Fruit fly (Drosophila melanogaster) whole organism, embryonic: Measurements from ENCODE around the gene CG34427.

Experiments used
- Aef1 ChIP-seq: fragments of 200-800 bp; sonication (Bioruptor generic); IDR thresholded peaks from 3 replicates; pipeline ENCODE4 v1.3.6; 2022; ENCODE audit warnings: missing biosample characterization, missing genetic modification characterization
- Antp ChIP-seq: fragments of 200-800 bp; sonication (Bioruptor generic); optimal IDR thresholded peaks from 3 replicates; lab custom pipeline; 2016; ENCODE audit warnings: missing biosample characterization, missing genetic modification characterization
- Awh ChIP-seq: fragments of 200-800 bp; sonication (Bioruptor generic); IDR thresholded peaks from 2 replicates; pipeline ENCODE4, ENCODE4 v1.3.6; 2022; ENCODE audit warnings: missing biosample characterization, missing genetic modification characterization
- CG10959 ChIP-seq: fragments of 200-800 bp; sonication (Bioruptor generic); IDR thresholded peaks from 2 replicates; pipeline ENCODE4 v1.3.6; 2022; ENCODE audit warnings: missing biosample characterization, missing genetic modification characterization
- CG11247 ChIP-seq: fragments of 200-800 bp; sonication (Bioruptor generic); IDR thresholded peaks from 2 replicates; pipeline ENCODE4 v1.3.6; 2022; ENCODE audit warnings: missing biosample characterization, missing genetic modification characterization
- CG11695 ChIP-seq: fragments of 200-800 bp; sonication (Bioruptor generic); IDR thresholded peaks from 3 replicates; pipeline ENCODE4 v1.3.6; 2022; ENCODE audit warnings: missing biosample characterization, missing genetic modification characterization
- CG12071 ChIP-seq: fragments of 200-800 bp; sonication (Bioruptor generic); optimal IDR thresholded peaks from 3 replicates; lab custom pipeline; 2018; ENCODE audit warnings: missing biosample characterization, mild to moderate bottlenecking, missing genetic modification characterization
- CG12104 ChIP-seq: fragments of 200-800 bp; sonication (Bioruptor generic); optimal IDR thresholded peaks from 3 replicates; lab custom pipeline; 2016; ENCODE audit warnings: missing biosample characterization, missing genetic modification characterization
- CG13287 ChIP-seq: fragments of 200-800 bp; sonication (Bioruptor generic); IDR thresholded peaks from 2 replicates; pipeline ENCODE4 v1.3.6; 2022; ENCODE audit warnings: missing biosample characterization, missing genetic modification characterization; ENCODE audit not compliant: partially characterized antibody
- CG13624 ChIP-seq: fragments of 200-800 bp; sonication (Bioruptor generic); optimal IDR thresholded peaks from 2 replicates; lab custom pipeline; 2016; ENCODE audit warnings: missing biosample characterization, missing genetic modification characterization
- CG13775 ChIP-seq: fragments of 200-800 bp; sonication (Bioruptor generic); optimal IDR thresholded peaks from 3 replicates; lab custom pipeline; 2017; ENCODE audit warnings: missing biosample characterization, mild to moderate bottlenecking, missing genetic modification characterization
- CG14667 ChIP-seq: fragments of 200-800 bp; sonication (Bioruptor generic); IDR thresholded peaks from 2 replicates; pipeline ENCODE4 v1.3.6; 2022; ENCODE audit warnings: missing biosample characterization, missing genetic modification characterization
- CG15479 ChIP-seq: fragments of 200-800 bp; sonication (Bioruptor generic); optimal IDR thresholded peaks from 3 replicates; lab custom pipeline; 2019; ENCODE audit warnings: missing biosample characterization, mild to moderate bottlenecking, missing genetic modification characterization, moderate library complexity
- CG1603 ChIP-seq: fragments of 200-800 bp; sonication (Bioruptor generic); optimal IDR thresholded peaks from 2 replicates; lab custom pipeline; 2019; ENCODE audit warnings: missing biosample characterization, mild to moderate bottlenecking, missing genetic modification characterization, moderate library complexity
- CG17328 ChIP-seq: fragments of 200-800 bp; sonication (Bioruptor generic); IDR thresholded peaks from 2 replicates; pipeline ENCODE4 v1.3.6; 2022; ENCODE audit warnings: missing biosample characterization, missing genetic modification characterization
- CG17359 ChIP-seq: fragments of 200-800 bp; sonication (Bioruptor generic); optimal IDR thresholded peaks from 3 replicates; lab custom pipeline; 2018; ENCODE audit warnings: missing biosample characterization, mild to moderate bottlenecking, missing genetic modification characterization, moderate library complexity
- CG2678 ChIP-seq: fragments of 200-800 bp; sonication (Bioruptor generic); optimal IDR thresholded peaks from 3 replicates; lab custom pipeline; 2019; ENCODE audit warnings: missing biosample characterization, mild to moderate bottlenecking, missing genetic modification characterization, moderate library complexity
- CG31441 ChIP-seq: fragments of 200-800 bp; sonication (Bioruptor generic); IDR thresholded peaks from 2 replicates; pipeline ENCODE4 v1.3.6; 2022; ENCODE audit warnings: missing biosample characterization, missing genetic modification characterization
- CG32532 ChIP-seq: fragments of 200-800 bp; sonication (Bioruptor generic); IDR thresholded peaks from 2 replicates; pipeline ENCODE4 v1.3.6; 2022; ENCODE audit warnings: missing biosample characterization, missing genetic modification characterization
- CG32772 ChIP-seq: fragments of 200-800 bp; sonication (Bioruptor generic); IDR thresholded peaks from 2 replicates; pipeline ENCODE4 v1.3.6; 2022; ENCODE audit warnings: missing biosample characterization, missing genetic modification characterization
- CG3847 ChIP-seq: fragments of 200-800 bp; sonication (Bioruptor generic); IDR thresholded peaks from 2 replicates; pipeline ENCODE4 v1.3.6; 2022; ENCODE audit warnings: missing biosample characterization, missing genetic modification characterization
- CG42726 ChIP-seq: fragments of 200-800 bp; sonication (Bioruptor generic); IDR thresholded peaks from 2 replicates; pipeline ENCODE4 v1.3.6; 2022; ENCODE audit warnings: missing biosample characterization, missing genetic modification characterization; ENCODE audit not compliant: partially characterized antibody
- CG43689 ChIP-seq: fragments of 200-800 bp; sonication (Bioruptor generic); IDR thresholded peaks from 2 replicates; pipeline ENCODE4 v1.3.6; 2022; ENCODE audit warnings: missing biosample characterization, missing genetic modification characterization
- CG8290 ChIP-seq, 3 experiments: fragments of 200-800 bp; sonication (Bioruptor generic); optimal IDR thresholded peaks; 2 replicates each; lab custom pipeline; 2016 to 2019; ENCODE audit warnings: missing biosample characterization in 3 of 3, missing genetic modification characterization in 3 of 3, mild to moderate bottlenecking in 2 of 3, moderate library complexity in 1 of 3
- CG8359 ChIP-seq: fragments of 200-800 bp; sonication (Bioruptor generic); optimal IDR thresholded peaks from 2 replicates; lab custom pipeline; 2017; ENCODE audit warnings: missing biosample characterization, mild to moderate bottlenecking, missing genetic modification characterization, borderline replicate concordance
- CG9609 ChIP-seq: fragments of 200-800 bp; sonication (Bioruptor generic); optimal IDR thresholded peaks from 3 replicates; lab custom pipeline; 2016; ENCODE audit warnings: missing biosample characterization, missing genetic modification characterization
- CoRest ChIP-seq: fragments of 200-800 bp; sonication (Bioruptor generic); optimal IDR thresholded peaks from 3 replicates; lab custom pipeline; 2018; ENCODE audit warnings: missing biosample characterization, mild to moderate bottlenecking, missing genetic modification characterization, moderate library complexity
- Ets97D ChIP-seq: fragments of 200-800 bp; sonication (Bioruptor generic); optimal IDR thresholded peaks from 3 replicates; lab custom pipeline; 2016; ENCODE audit warnings: missing biosample characterization, missing genetic modification characterization
- Gug ChIP-seq: fragments of 200-800 bp; sonication (Bioruptor generic); IDR thresholded peaks from 4 replicates; pipeline ENCODE4 v1.3.6; 2022; ENCODE audit warnings: missing biosample characterization, missing genetic modification characterization
- Hmr ChIP-seq: fragments of 200-800 bp; sonication (Bioruptor generic); optimal IDR thresholded peaks from 3 replicates; lab custom pipeline; 2017; ENCODE audit warnings: mild to moderate bottlenecking, missing biosample characterization, missing genetic modification reagents, missing genetic modification characterization
- Med ChIP-seq: fragments of 200-800 bp; sonication (Bioruptor generic); peaks from one replicate; lab custom pipeline; 2016; ENCODE audit warnings: missing biosample characterization, missing genetic modification characterization, mild to moderate bottlenecking, inconsistent platforms, moderate library complexity
- Meics ChIP-seq: fragments of 200-800 bp; sonication (Bioruptor generic); optimal IDR thresholded peaks from 2 replicates; lab custom pipeline; 2017; ENCODE audit warnings: missing biosample characterization, mild to moderate bottlenecking, missing genetic modification characterization
- Rfx ChIP-seq: fragments of 200-800 bp; sonication (Bioruptor generic); IDR thresholded peaks from 2 replicates; pipeline ENCODE4 v1.3.6; 2022; ENCODE audit warnings: missing biosample characterization, missing genetic modification characterization
- Rx ChIP-seq: fragments of 200-800 bp; sonication (Bioruptor generic); IDR thresholded peaks from 2 replicates; pipeline ENCODE4 v1.3.6; 2022; ENCODE audit warnings: missing biosample characterization, missing genetic modification characterization
- ash1 ChIP-seq: fragments of 200-800 bp; sonication (Bioruptor generic); optimal IDR thresholded peaks from 2 replicates; lab custom pipeline; 2018; ENCODE audit warnings: missing biosample characterization, mild to moderate bottlenecking, missing genetic modification characterization
- btn ChIP-seq: fragments of 200-800 bp; sonication (Bioruptor generic); optimal IDR thresholded peaks from 2 replicates; lab custom pipeline; 2016; ENCODE audit warnings: missing biosample characterization, missing genetic modification characterization
- cwo ChIP-seq: fragments of 200-800 bp; sonication (Bioruptor generic); optimal IDR thresholded peaks from 3 replicates; lab custom pipeline; 2017; ENCODE audit warnings: missing biosample characterization, missing genetic modification characterization, mild to moderate bottlenecking, moderate library complexity, missing genetic modification reagents
- dimm ChIP-seq: fragments of 200-800 bp; sonication (Bioruptor generic); IDR thresholded peaks from 2 replicates; pipeline ENCODE4 v1.3.6; 2022; ENCODE audit warnings: missing biosample characterization, missing genetic modification characterization
- dmrt99B ChIP-seq: fragments of 200-800 bp; sonication (Bioruptor generic); optimal IDR thresholded peaks from 2 replicates; lab custom pipeline; 2018; ENCODE audit warnings: missing biosample characterization, mild to moderate bottlenecking, missing genetic modification characterization, moderate library complexity
- dpn ChIP-seq, 2 experiments: fragments of 200-800 bp; sonication (Bioruptor generic); optimal IDR thresholded peaks; 3 replicates each; lab custom pipeline; 2016; ENCODE audit warnings: missing biosample characterization in 2 of 2, missing genetic modification characterization in 2 of 2
- ewg ChIP-seq: fragments of 200-800 bp; sonication (Bioruptor generic); optimal IDR thresholded peaks from 3 replicates; lab custom pipeline; 2017; ENCODE audit warnings: mild to moderate bottlenecking, missing biosample characterization, missing genetic modification reagents, missing genetic modification characterization
- ranshi ChIP-seq: fragments of 200-800 bp; sonication (Bioruptor generic); IDR thresholded peaks from 2 replicates; pipeline ENCODE4 v1.3.6; 2022; ENCODE audit warnings: missing biosample characterization, missing genetic modification characterization
- sens ChIP-seq: fragments of 200-800 bp; sonication (Bioruptor generic); peaks from one replicate; lab custom pipeline; 2016; ENCODE audit warnings: missing biosample characterization, missing genetic modification characterization
- slbo ChIP-seq: fragments of 200-800 bp; sonication (Bioruptor generic); IDR thresholded peaks from 2 replicates; pipeline ENCODE4 v1.3.6; 2022; ENCODE audit warnings: missing biosample characterization, missing genetic modification characterization
- sob ChIP-seq: fragments of 200-800 bp; sonication (Bioruptor generic); IDR thresholded peaks from 2 replicates; pipeline ENCODE4 v1.3.6; 2022; ENCODE audit warnings: missing biosample characterization, missing genetic modification characterization
- sqz ChIP-seq: fragments of 200-800 bp; sonication (Bioruptor generic); optimal IDR thresholded peaks from 3 replicates; lab custom pipeline; 2018; ENCODE audit warnings: missing biosample characterization, mild to moderate bottlenecking, missing genetic modification characterization
- tna ChIP-seq: fragments of 200-800 bp; sonication (Bioruptor generic); IDR thresholded peaks from 2 replicates; pipeline ENCODE4 v1.3.6; 2022; ENCODE audit warnings: missing biosample characterization, missing genetic modification characterization; ENCODE audit not compliant: partially characterized antibody
- ttk ChIP-seq: fragments of 200-800 bp; sonication (Bioruptor generic); IDR thresholded peaks from 2 replicates; pipeline ENCODE4 v2.1.2; 2022; ENCODE audit warnings: missing biosample characterization, missing genetic modification characterization
- zfh1 ChIP-seq: fragments of 200-800 bp; sonication (Bioruptor generic); IDR thresholded peaks from 3 replicates; pipeline ENCODE4 v1.3.6; 2022; ENCODE audit warnings: missing biosample characterization, missing genetic modification characterization

Gene CG34427

dm6 chr3L:8852907-8853306 is 48.3 kb downstream of the CG34427 start (continued):
- TF ChIP-seq sens: peak; percentile 80
- TF ChIP-seq sqz (GFP tag; lab: Kevin White, UChicago): peak; percentile 35
- no peak for TF ChIP-seq dimm
- no peak for TF ChIP-seq ash1 (GFP tag; lab: Kevin White, UChicago)
- peak in 1 of 2 experiments; percentile 26 for TF ChIP-seq dpn (GFP tag; optimal IDR thresholded peaks at IDR 0.05; lab: Kevin White, UChicago)
- TF ChIP-seq CG10959 (GFP tag; lab: Robert Waterston, UW): peak; percentile 56; the same call in 1 of the 2 replicates
- TF ChIP-seq CG2678: peak; percentile 31
- peak; percentile 4 for TF ChIP-seq ewg (GFP tag; lab: Kevin White, UChicago)
- no peak for TF ChIP-seq btn (GFP tag; lab: Kevin White, UChicago)
- TF ChIP-seq Awh: peak; percentile 17; the same call in 1 of the 2 replicates
- TF ChIP-seq CG13624: peak; percentile 15
- TF ChIP-seq, all 482 proteins: peak for 135

DNA sequence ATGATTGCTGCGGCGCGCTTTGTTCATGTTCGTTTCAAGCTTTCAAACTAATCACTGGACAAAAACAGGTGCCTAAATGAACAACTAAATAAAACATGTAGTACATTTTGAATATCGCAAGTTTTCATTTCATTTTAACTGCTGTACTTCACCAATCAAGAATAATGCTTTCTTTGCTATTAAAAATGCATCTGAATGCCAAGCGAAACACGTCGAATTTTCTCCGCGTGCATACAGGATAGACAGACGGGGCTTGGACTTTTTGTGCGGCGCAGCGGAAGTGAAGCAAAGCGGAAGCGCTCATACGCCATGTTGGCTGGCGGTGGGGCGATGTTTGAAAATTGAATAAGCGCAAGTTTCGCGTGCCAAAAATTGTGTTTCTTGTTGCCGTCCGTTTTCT is 48.8 kb downstream of the CG34427 start:
- TF ChIP-seq sob (peak; percentile 16; the same call in 1 of the 2 replicates), Gug (GFP tag; lab: Robert Waterston, UW) (peak; percentile 13; the same call in 1 of the 4 replicates), cwo (peak; percentile 2), slbo (GFP tag; lab: Robert Waterston, UW) (peak; percentile 22; the same call in 1 of the 2 replicates), CG15479 (GFP tag; lab: Kevin White, UChicago) (no peak), CG11695 (no peak), CG14667 (GFP tag; lab: Robert Waterston, UW) (0 out of 2 replicates have a peak, but pooled peaks have one; percentile 6), CG8290 (GFP tag; optimal IDR thresholded peaks at IDR 0.05; lab: Kevin White, UChicago) (no peak), CG8290 (tag; optimal IDR thresholded peaks at IDR 0.05; lab: Kevin White, UChicago) (peak in 1 of 2 experiments; percentile 25), CG1603 (tag; lab: Kevin White, UChicago) (peak; percentile 36), CG43689 (GFP tag; lab: Robert Waterston, UW) (0 out of 2 replicates have a peak, but pooled peaks have one; percentile 6), CG9609 (GFP tag; lab: Kevin White, UChicago) (peak; percentile 12), Aef1 (0 out of 3 replicates have a peak, but pooled peaks have one; percentile 9), CG12071 (GFP tag; lab: Kevin White, UChicago) (peak; percentile 2), zfh1 (GFP tag; lab: Robert Waterston, UW) (peak; percentile 20; the same call in 1 of the 3 replicates), ttk (GFP tag; lab: Robert Waterston, UW) (peak; percentile 9; the same call in 1 of the 2 replicates), Ets97D (GFP tag; lab: Kevin White, UChicago) (peak; percentile 24), Rfx (peak; percentile 42; the same call in 1 of the 2 replicates), CG17328 (no peak), CG32532 (0 out of 2 replicates have a peak, but pooled peaks have one; percentile 5), tna (GFP tag; lab: Robert Waterston, UW) (no peak), CoRest (tag; lab: Kevin White, UChicago) (no peak), Hmr (no peak), CG12104 (GFP tag; lab: Kevin White, UChicago) (no peak), CG3847 (GFP tag; lab: Robert Waterston, UW) (no peak), CG13287 (GFP tag; lab: Robert Waterston, UW) (no peak), CG8359 (GFP tag; lab: Kevin White, UChicago) (no peak), Rx (GFP tag; lab: Robert Waterston, UW) (peak; percentile 11; the same call in 1 of the 2 replicates), Meics (GFP tag; lab: Kevin White, UChicago) (peak; percentile 27), CG32772 (peak; percentile 50), CG11247 (GFP tag; lab: Robert Waterston, UW) (peak; percentile 29; the same call in 1 of the 2 replicates), dmrt99B (tag; lab: Kevin White, UChicago) (peak; percentile 16), CG17359 (peak; percentile 34), CG31441 (GFP tag; lab: Robert Waterston, UW) (0 out of 2 replicates have a peak, but pooled peaks have one; percentile 13), CG42726 (GFP tag; lab: Robert Waterston, UW) (no peak), ranshi (peak; percentile 25; the same call in 1 of the 2 replicates), Med (GFP tag; lab: Kevin White, UChicago) (peak; percentile 73), Antp (GFP tag; lab: Kevin White, UChicago) (peak; percentile 6), CG13775 (GFP tag; lab: Kevin White, UChicago) (no peak)
